Worm (Caenorhabditis elegans) whole organism, dauer: ENCODE data around the gene C05C8.8.
"Not testable (repeated sequence)": the region's sequence is repeated elsewhere in the genome, so short reads cannot be mapped to it uniquely, and the experiment has no call there.

Experiments used
- unc-62 ChIP-seq: sonication (generic microtip); optimal IDR thresholded peaks from 2 replicates; lab custom pipeline; 2017; ENCODE audit warnings: missing biosample characterization, missing genetic modification reagents, missing genetic modification characterization

Gene C05C8.8

ce11 chrV:7255095-7255494 is at the start of gene C05C8.8:
Gene C05C8.8 (minus strand): TSS chrV:7255195.
- no peak for TF ChIP-seq unc-62 (GFP tag; lab: Kevin White, UChicago)

ce11 chrV:7304506-7304905 is 49.5 kb upstream of the C05C8.8 start, which contains the start of gene F07G11.2:
Gene F07G11.2 (plus strand): TSS chrV:7304806.
- TF ChIP-seq unc-62 (GFP tag; lab: Kevin White, UChicago), result not testable (repeated sequence)

- no peak for TF ChIP-seq unc-62 (GFP tag; lab: Kevin White, UChicago)
Observed at ce11 chrV:7298463-7298862, 43.5 kb upstream of the C05C8.8 start, which contains the start of gene F07G11.3. Gene F07G11.3 (plus strand): TSS chrV:7298763.

- no peak for TF ChIP-seq unc-62 (GFP tag; lab: Kevin White, UChicago)
Observed at ce11 chrV:7297263-7297662, 42.3 kb upstream of the C05C8.8 start, which contains the start of gene srj-32. Gene srj-32 (minus strand): TSS chrV:7297363.

ce11 chrV:7295270-7295669 is 40.3 kb upstream of the C05C8.8 start, which contains the start of gene F07G11.4:
Gene F07G11.4 (minus strand): TSS chrV:7295370.
- no peak for TF ChIP-seq unc-62 (GFP tag; lab: Kevin White, UChicago)

- no peak for TF ChIP-seq unc-62 (GFP tag; lab: Kevin White, UChicago)
Observed at ce11 chrV:7288699-7289098, 33.7 kb upstream of the C05C8.8 start, which contains the start of gene C13A2.1. Gene C13A2.1 (plus strand): TSS chrV:7288999.

ce11 chrV:7282037-7282436 is 27.0 kb upstream of the C05C8.8 start, which contains the start of gene C13A2.3:
Gene C13A2.3 (plus strand): TSS chrV:7282337.
- no peak for TF ChIP-seq unc-62 (GFP tag; lab: Kevin White, UChicago)

ce11 chrV:7279090-7279489 is 24.1 kb upstream of the C05C8.8 start, which contains the start of gene C13A2.4:
Gene C13A2.4 (plus strand): TSS chrV:7279390.
- no peak for TF ChIP-seq unc-62 (GFP tag; lab: Kevin White, UChicago)

ce11 chrV:7275491-7275890 is 20.5 kb upstream of the C05C8.8 start, which contains the start of gene C13A2.5:
Gene C13A2.5 (plus strand): TSS chrV:7275791.
- TF ChIP-seq unc-62 (GFP tag; lab: Kevin White, UChicago), result no peak

ce11 chrV:7274992-7275391 is 20.0 kb upstream of the C05C8.8 start, which contains the start of gene C13A2.10:
Gene C13A2.10 (minus strand): TSS chrV:7275092.
- TF ChIP-seq unc-62 (GFP tag; lab: Kevin White, UChicago), result no peak

ce11 chrV:7269399-7269798 is 14.4 kb upstream of the C05C8.8 start, which contains the start of gene C13A2.6:
Gene C13A2.6 (plus strand): TSS chrV:7269699.
- no peak for TF ChIP-seq unc-62 (GFP tag; lab: Kevin White, UChicago)

ce11 chrV:7266021-7266420 is 11.0 kb upstream of the C05C8.8 start, which contains the start of gene C13A2.7:
Gene C13A2.7 (plus strand): TSS chrV:7266321.
- no peak for TF ChIP-seq unc-62 (GFP tag; lab: Kevin White, UChicago)

- no peak for TF ChIP-seq unc-62 (GFP tag; lab: Kevin White, UChicago)
Observed at ce11 chrV:7264042-7264441, 9.0 kb upstream of the C05C8.8 start, which contains the start of gene C13A2.9. Gene C13A2.9 (minus strand): TSS chrV:7264142.

- no peak for TF ChIP-seq unc-62 (GFP tag; lab: Kevin White, UChicago)
Observed at ce11 chrV:7258965-7259364, 4.0 kb upstream of the C05C8.8 start, which contains the start of gene C13A2.12. Gene C13A2.12 (plus strand): TSS chrV:7259265.

- no peak for TF ChIP-seq unc-62 (GFP tag; lab: Kevin White, UChicago)
Observed at ce11 chrV:7248227-7248953, 6.6 kb downstream of the C05C8.8 start.

- no peak for TF ChIP-seq unc-62 (GFP tag; lab: Kevin White, UChicago)
Observed at ce11 chrV:7246951-7247350, 8.0 kb downstream of the C05C8.8 start, which contains the start of gene C05C8.7. Gene C05C8.7 (minus strand): TSS chrV:7247050.
